Worm (Caenorhabditis elegans) whole organism, L4 larva: ENCODE data around the gene Y57G11C.30.

Experiments used
- nhr-237 ChIP-seq: sonication (generic microtip); optimal IDR thresholded peaks from 2 replicates; lab custom pipeline; 2017; ENCODE audit warnings: missing biosample characterization, missing genetic modification characterization
- nhr-28 ChIP-seq: fragments of 150-350 bp; optimal IDR thresholded peaks from 2 replicates; lab custom pipeline; 2014; ENCODE audit warnings: missing biosample characterization, missing genetic modification characterization
- ztf-11 ChIP-seq: fragments of 150-350 bp; optimal IDR thresholded peaks from 2 replicates; lab custom pipeline; 2014; ENCODE audit warnings: missing biosample characterization, missing genetic modification characterization

DNA sequence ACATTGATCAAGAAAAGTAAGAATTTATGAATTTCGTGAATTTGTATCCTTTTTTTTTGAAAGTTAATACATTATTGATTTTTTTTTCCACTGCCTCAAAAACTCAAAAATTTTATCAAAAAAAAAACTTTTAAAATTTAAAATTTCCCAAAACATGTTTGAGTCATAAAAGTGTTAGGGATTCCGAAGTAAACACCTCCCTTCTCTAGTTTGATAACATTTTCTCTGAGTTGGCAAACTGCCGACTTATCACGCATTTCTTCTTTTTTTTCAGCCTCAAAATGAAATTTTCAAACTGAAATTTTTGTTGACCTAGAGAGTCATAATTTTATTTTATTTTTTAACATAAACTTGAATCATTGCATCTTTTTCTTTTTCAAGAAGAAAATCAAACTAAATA, 47.8 kb upstream of the Y57G11C.30 start:
- TF ChIP-seq nhr-237 (tag; lab: Kevin White, UChicago) (no peak), ztf-11 (tag; lab: Kevin White, UChicago) (no peak), nhr-28 (tag; lab: Kevin White, UChicago) (no peak)
